Worm (Caenorhabditis elegans) whole organism, late embryonic: ENCODE measurements around the gene swt-3.

Experiments used
- F13H6.1 ChIP-seq: sonication (generic microtip); optimal IDR thresholded peaks from 2 replicates; lab custom pipeline; 2016; ENCODE audit warnings: missing genetic modification characterization, missing compliant biosample characterization
- T23F11.4 ChIP-seq: fragments of 200-800 bp; sonication (Bioruptor generic); optimal IDR thresholded peaks from 2 replicates; lab custom pipeline; 2018; ENCODE audit warnings: mild to moderate bottlenecking, missing genetic modification characterization, missing compliant biosample characterization
- ahr-1 ChIP-seq: sonication (generic microtip); optimal IDR thresholded peaks from 2 replicates; lab custom pipeline; 2016; ENCODE audit warnings: missing genetic modification characterization, missing compliant biosample characterization
- ama-1 ChIP-seq: fragments of 150-350 bp; optimal IDR thresholded peaks from 2 replicates; lab custom pipeline; 2014
- ceh-14 ChIP-seq: sonication (generic microtip); optimal IDR thresholded peaks from 2 replicates; lab custom pipeline; 2016; ENCODE audit warnings: missing genotype, missing genetic modification characterization, missing compliant biosample characterization
- ceh-2 ChIP-seq: sonication (generic microtip); optimal IDR thresholded peaks from 2 replicates; lab custom pipeline; 2016; ENCODE audit warnings: missing genotype, missing genetic modification characterization, missing compliant biosample characterization
- ceh-30 ChIP-seq: fragments of 150-350 bp; optimal IDR thresholded peaks from 2 replicates; lab custom pipeline; 2014; ENCODE audit warnings: missing biosample characterization, missing genetic modification characterization
- ceh-31 ChIP-seq: sonication (generic microtip); optimal IDR thresholded peaks from 2 replicates; lab custom pipeline; 2016; ENCODE audit warnings: missing genetic modification characterization, missing compliant biosample characterization
- ceh-48 ChIP-seq: sonication (generic microtip); optimal IDR thresholded peaks from 2 replicates; lab custom pipeline; 2016; ENCODE audit warnings: missing genetic modification characterization, inconsistent platforms, missing compliant biosample characterization
- ceh-6 ChIP-seq: fragments of 200-800 bp; sonication (Bioruptor generic); optimal IDR thresholded peaks from 2 replicates; lab custom pipeline; 2018; ENCODE audit warnings: mild to moderate bottlenecking, missing genetic modification characterization, missing compliant biosample characterization
- dmd-4 ChIP-seq: sonication (generic microtip); optimal IDR thresholded peaks from 2 replicates; lab custom pipeline; 2016; ENCODE audit warnings: borderline replicate concordance, missing genetic modification characterization, missing compliant biosample characterization
- dve-1 ChIP-seq: sonication (generic microtip); optimal IDR thresholded peaks from 2 replicates; lab custom pipeline; 2017; ENCODE audit warnings: antibody characterized with exemption, mild to moderate bottlenecking, missing genetic modification characterization, missing compliant biosample characterization
- elt-2 ChIP-seq: sonication (generic microtip); optimal IDR thresholded peaks from 2 replicates; lab custom pipeline; 2016; ENCODE audit warnings: missing genetic modification reagents, missing genetic modification characterization, missing compliant biosample characterization
- ets-4 ChIP-seq: sonication (generic microtip); optimal IDR thresholded peaks from 2 replicates; lab custom pipeline; 2016; ENCODE audit warnings: missing genetic modification characterization, missing compliant biosample characterization
- fax-1 ChIP-seq: sonication (generic microtip); optimal IDR thresholded peaks from 2 replicates; lab custom pipeline; 2016; ENCODE audit warnings: missing genotype, missing genetic modification characterization, missing compliant biosample characterization
- fkh-6 ChIP-seq: sonication (generic microtip); optimal IDR thresholded peaks from 2 replicates; lab custom pipeline; 2016; ENCODE audit warnings: missing genetic modification characterization, missing compliant biosample characterization
- gmeb-2 ChIP-seq: sonication (generic microtip); optimal IDR thresholded peaks from 2 replicates; lab custom pipeline; 2016; ENCODE audit warnings: missing genetic modification characterization, inconsistent platforms, missing compliant biosample characterization
- hlh-13 ChIP-seq: fragments of 200-800 bp; sonication (Bioruptor generic); optimal IDR thresholded peaks from 2 replicates; lab custom pipeline; 2018; ENCODE audit warnings: mild to moderate bottlenecking, missing genetic modification characterization, missing compliant biosample characterization
- hlh-15 ChIP-seq: sonication (generic microtip); optimal IDR thresholded peaks from 2 replicates; lab custom pipeline; 2016; ENCODE audit warnings: missing genetic modification characterization, missing compliant biosample characterization
- hlh-6 ChIP-seq: sonication (generic microtip); optimal IDR thresholded peaks from 2 replicates; lab custom pipeline; 2016; ENCODE audit warnings: missing genotype, missing genetic modification characterization, missing compliant biosample characterization
- lim-6 ChIP-seq: sonication (generic microtip); optimal IDR thresholded peaks from 2 replicates; lab custom pipeline; 2016; ENCODE audit warnings: missing genetic modification characterization, missing compliant biosample characterization
- lin-11 ChIP-seq: fragments of 200-800 bp; sonication (Bioruptor generic); optimal IDR thresholded peaks from 2 replicates; lab custom pipeline; 2018; ENCODE audit warnings: mild to moderate bottlenecking, missing genetic modification characterization, missing compliant biosample characterization
- madf-2 ChIP-seq: sonication (generic microtip); optimal IDR thresholded peaks from 2 replicates; lab custom pipeline; 2017; ENCODE audit warnings: missing genetic modification characterization, missing compliant biosample characterization
- nhr-11 ChIP-seq: fragments of 150-350 bp; optimal IDR thresholded peaks from 2 replicates; lab custom pipeline; 2014; ENCODE audit warnings: missing biosample characterization, missing genetic modification characterization
- nhr-232 ChIP-seq: sonication (generic microtip); optimal IDR thresholded peaks from 2 replicates; lab custom pipeline; 2016; ENCODE audit warnings: missing genetic modification characterization, missing compliant biosample characterization
- npax-4 ChIP-seq: sonication (generic microtip); optimal IDR thresholded peaks from 2 replicates; lab custom pipeline; 2016; ENCODE audit warnings: missing genetic modification characterization, missing compliant biosample characterization
- pag-3 ChIP-seq: sonication (generic microtip); optimal IDR thresholded peaks from 2 replicates; lab custom pipeline; 2016; ENCODE audit warnings: missing compliant biosample characterization, missing genetic modification characterization, borderline replicate concordance
- pax-1 ChIP-seq: fragments of 150-350 bp; optimal IDR thresholded peaks from 2 replicates; lab custom pipeline; 2014; ENCODE audit warnings: missing biosample characterization, missing genetic modification characterization
- pha-2 ChIP-seq: sonication (generic microtip); optimal IDR thresholded peaks from 2 replicates; lab custom pipeline; 2017; ENCODE audit warnings: mild to moderate bottlenecking, missing genetic modification characterization, missing compliant biosample characterization
- pha-4 ChIP-seq: fragments of 150-350 bp; optimal IDR thresholded peaks from 2 replicates; lab custom pipeline; 2018; ENCODE audit warnings: missing biosample characterization, missing genetic modification reagents, missing genetic modification characterization
- pqm-1 ChIP-seq: sonication (generic microtip); optimal IDR thresholded peaks from 2 replicates; lab custom pipeline; 2016; ENCODE audit warnings: missing genetic modification characterization, missing compliant biosample characterization
- pros-1 ChIP-seq: fragments of 150-350 bp; optimal IDR thresholded peaks from 2 replicates; lab custom pipeline; 2014; ENCODE audit warnings: missing biosample characterization, missing genetic modification reagents, missing genetic modification characterization
- sdc-2 ChIP-seq: sonication (generic microtip); optimal IDR thresholded peaks from 2 replicates; lab custom pipeline; 2016; ENCODE audit warnings: missing genotype, missing genetic modification characterization, missing compliant biosample characterization
- sox-4 ChIP-seq: sonication (generic microtip); optimal IDR thresholded peaks from 2 replicates; lab custom pipeline; 2017; ENCODE audit warnings: mild to moderate bottlenecking, missing genetic modification characterization, inconsistent platforms, missing compliant biosample characterization
- tbx-2 ChIP-seq: sonication (generic microtip); optimal IDR thresholded peaks from 2 replicates; lab custom pipeline; 2016; ENCODE audit warnings: missing genetic modification characterization, missing compliant biosample characterization
- tbx-7 ChIP-seq: sonication (generic microtip); optimal IDR thresholded peaks from 2 replicates; lab custom pipeline; 2016; ENCODE audit warnings: missing genotype, missing genetic modification characterization, missing compliant biosample characterization
- unc-55 ChIP-seq: sonication (generic microtip); optimal IDR thresholded peaks from 2 replicates; lab custom pipeline; 2017; ENCODE audit warnings: missing biosample characterization, missing genetic modification reagents, missing genetic modification characterization
- unc-86 ChIP-seq: sonication (generic microtip); optimal IDR thresholded peaks from 2 replicates; lab custom pipeline; 2016; ENCODE audit warnings: missing genetic modification characterization, missing compliant biosample characterization
- ztf-16 ChIP-seq: sonication (generic microtip); optimal IDR thresholded peaks from 2 replicates; lab custom pipeline; 2017; ENCODE audit warnings: missing genetic modification characterization, missing compliant biosample characterization

swt-3 gene

DNA sequence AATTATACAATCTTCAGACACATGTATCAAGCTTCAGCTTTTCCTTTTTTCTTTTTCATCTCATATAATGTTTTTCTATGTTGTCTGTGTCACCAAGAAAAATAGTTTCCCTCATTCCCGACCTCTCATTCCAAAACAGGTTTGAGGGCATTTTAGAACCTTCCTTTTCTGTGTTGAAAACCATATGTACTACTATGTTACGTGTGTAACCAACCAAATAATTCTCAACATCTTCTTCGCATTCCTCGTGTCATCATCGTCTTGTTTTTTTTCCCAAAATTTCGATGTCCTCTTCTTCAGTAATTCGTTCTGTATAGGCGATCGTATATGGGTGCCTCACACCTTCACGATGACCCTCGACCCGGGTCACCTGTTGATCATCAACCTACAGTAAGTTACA, 9.9 kb upstream of the swt-3 start, which contains the start of gene pept-2:
pept-2 (plus strand) TSS at position 301 of the 400 bp plus-strand sequence.
- no peak for TF ChIP-seq hlh-15 (tag; lab: Kevin White, UChicago)
- TF ChIP-seq ceh-14 (tag; lab: Kevin White, UChicago), result no peak
- TF ChIP-seq pros-1 (tag; lab: Kevin White, UChicago), result no peak
- TF ChIP-seq pax-1, result no peak
- no peak for TF ChIP-seq ceh-48 (tag; lab: Kevin White, UChicago)
- no peak for TF ChIP-seq nhr-11
- TF ChIP-seq madf-2 (tag; lab: Kevin White, UChicago), result no peak
- TF ChIP-seq F13H6.1 (tag; lab: Kevin White, UChicago), result no peak
- no peak for TF ChIP-seq ets-4 (tag; lab: Kevin White, UChicago)

DNA sequence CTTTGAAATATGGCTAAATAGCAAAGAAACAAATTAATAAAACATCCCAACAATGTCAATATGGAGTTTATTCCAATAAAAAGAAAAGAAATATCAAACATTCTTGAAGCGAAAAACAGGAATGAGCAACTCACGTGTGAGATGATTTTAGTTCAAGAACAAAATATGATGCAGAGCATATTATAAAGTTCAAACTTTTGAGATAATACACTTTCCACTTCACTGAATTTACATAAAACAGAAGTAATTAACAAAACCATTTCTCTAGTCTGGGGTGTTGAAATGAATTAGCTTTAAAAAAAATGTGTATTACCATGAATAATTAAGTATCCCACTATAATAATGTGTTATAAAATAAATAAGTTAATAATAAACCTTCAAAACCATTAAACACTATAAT, 6.2 kb upstream of the swt-3 start, which contains the start of gene srd-7:
srd-7 (minus strand) TSS at position 101 of the 400 bp plus-strand sequence.
- TF ChIP-seq hlh-15 (tag; lab: Kevin White, UChicago), result no peak
- no peak for TF ChIP-seq pqm-1 (tag; lab: Kevin White, UChicago)
- TF ChIP-seq dve-1 (tag; lab: Kevin White, UChicago), result no peak
- no peak for TF ChIP-seq pha-2 (tag; lab: Kevin White, UChicago)
- no peak for TF ChIP-seq npax-4 (tag; lab: Kevin White, UChicago)
- no peak for TF ChIP-seq nhr-232 (tag; lab: Kevin White, UChicago)
- no peak for TF ChIP-seq ahr-1 (tag; lab: Kevin White, UChicago)

DNA sequence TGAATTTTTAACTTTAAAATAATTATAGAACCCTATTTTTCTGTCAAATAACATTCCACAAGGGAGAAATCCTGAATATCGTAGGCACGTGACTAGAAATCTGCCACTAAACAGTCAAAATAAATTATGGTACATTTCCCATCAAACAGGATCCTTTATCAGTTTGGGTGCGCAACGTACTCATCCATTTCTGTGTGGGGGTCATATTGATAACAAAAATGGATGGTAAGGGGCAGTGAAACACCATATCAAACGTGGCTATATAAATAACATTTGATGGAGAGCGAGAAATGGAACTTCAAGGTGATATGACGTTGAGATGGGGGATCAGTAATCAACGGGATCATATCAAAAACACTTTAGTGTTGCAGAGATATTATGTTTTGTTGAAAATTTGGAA, 3.6 kb upstream of the swt-3 start:
- TF ChIP-seq unc-55 (GFP tag; lab: Kevin White, UChicago) (no peak), elt-2 (peak; percentile 84)
- TF ChIP-seq, all 69 proteins: peak for 1

DNA sequence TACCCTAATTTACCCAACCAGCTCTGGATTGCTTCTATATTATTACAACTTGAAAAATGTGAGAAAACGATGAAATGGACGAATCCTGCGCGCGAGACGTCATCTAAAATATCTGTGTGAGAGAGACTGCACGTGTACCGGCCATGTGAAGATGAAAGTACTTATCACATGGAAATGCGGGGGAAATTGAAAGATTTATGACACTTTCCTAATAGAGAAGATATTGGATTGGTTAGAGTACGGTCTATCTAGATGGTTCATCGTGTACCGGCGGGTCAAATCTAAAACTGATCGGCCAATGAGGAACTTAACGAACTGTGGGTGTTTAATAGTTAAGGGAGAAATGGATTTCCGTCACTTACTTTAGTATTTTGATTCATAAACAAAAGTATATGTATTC, 1.5 kb upstream of the swt-3 start:
- TF ChIP-seq dmd-4 (tag; lab: Kevin White, UChicago) (no peak), fkh-6 (tag; lab: Kevin White, UChicago) (no peak), ahr-1 (tag; lab: Kevin White, UChicago) (no peak), pha-4 (tag; lab: Kevin White, UChicago) (no peak), pax-1 (no peak), ama-1 (lab: Kevin White, UChicago) (no peak), unc-86 (no peak), pag-3 (tag; lab: Kevin White, UChicago) (no peak), nhr-232 (tag; lab: Kevin White, UChicago) (no peak), pqm-1 (tag; lab: Kevin White, UChicago) (no peak), tbx-7 (tag; lab: Kevin White, UChicago) (no peak), T23F11.4 (GFP tag; lab: Kevin White, UChicago) (no peak), ets-4 (tag; lab: Kevin White, UChicago) (no peak), sdc-2 (no peak), hlh-13 (no peak), pros-1 (tag; lab: Kevin White, UChicago) (no peak), gmeb-2 (tag; lab: Kevin White, UChicago) (no peak), ceh-30 (tag; lab: Kevin White, UChicago) (no peak)

DNA sequence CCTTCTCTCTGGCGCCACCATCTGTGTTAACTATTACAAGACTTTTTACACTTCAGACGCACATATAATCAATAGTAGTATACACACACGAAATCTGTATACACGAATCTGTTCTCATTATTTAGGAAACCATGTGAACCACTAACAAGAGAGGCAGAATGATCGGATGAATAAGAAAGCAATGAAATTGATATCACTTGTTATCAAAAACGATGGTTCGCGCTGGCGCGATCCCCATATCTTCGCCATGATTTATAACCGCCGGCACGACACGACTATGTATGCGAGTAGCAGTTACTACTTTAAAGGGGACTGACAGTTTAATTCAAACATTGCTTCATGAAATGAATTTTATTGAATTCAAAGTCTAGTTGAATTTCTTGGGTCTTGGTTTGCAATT, 863 bp upstream of the swt-3 start:
- no peak for TF ChIP-seq ceh-6 (GFP tag; lab: Kevin White, UChicago)
- no peak for TF ChIP-seq ceh-14 (tag; lab: Kevin White, UChicago)
- TF ChIP-seq sox-4 (tag; lab: Kevin White, UChicago), result no peak
- no peak for TF ChIP-seq ztf-16 (tag; lab: Kevin White, UChicago)
- TF ChIP-seq dve-1 (tag; lab: Kevin White, UChicago), result no peak
- no peak for TF ChIP-seq hlh-6 (tag; lab: Kevin White, UChicago)
- no peak for TF ChIP-seq nhr-232 (tag; lab: Kevin White, UChicago)
- no peak for TF ChIP-seq dmd-4 (tag; lab: Kevin White, UChicago)
- TF ChIP-seq ceh-2 (tag; lab: Kevin White, UChicago), result no peak
- no peak for TF ChIP-seq fax-1
- TF ChIP-seq ceh-31 (tag; lab: Kevin White, UChicago), result no peak
- no peak for TF ChIP-seq sdc-2
- no peak for TF ChIP-seq tbx-2
- TF ChIP-seq ceh-48 (tag; lab: Kevin White, UChicago), result no peak
- no peak for TF ChIP-seq lim-6
- no peak for TF ChIP-seq lin-11 (tag; lab: Kevin White, UChicago)
